Worm (Caenorhabditis elegans) whole organism, mixed stage, embryonic: ENCODE data around the gene sftb-2.

ENCODE experiments used
- blmp-1 ChIP-seq: fragments of 150-350 bp; optimal IDR thresholded peaks from 2 replicates; lab custom pipeline; 2014; ENCODE audit warnings: missing biosample characterization, missing genetic modification characterization
- ceh-43 ChIP-seq: fragments of 200-800 bp; sonication (Bioruptor generic); optimal IDR thresholded peaks from 2 replicates; lab custom pipeline; 2018; ENCODE audit warnings: mild to moderate bottlenecking, missing genetic modification characterization, moderate library complexity, missing compliant biosample characterization
- cnd-1 ChIP-seq: fragments of 200-800 bp; sonication (Bioruptor generic); optimal IDR thresholded peaks from 2 replicates; lab custom pipeline; 2018; ENCODE audit warnings: mild to moderate bottlenecking, missing genetic modification characterization, missing compliant biosample characterization
- elt-1 ChIP-seq: sonication (generic microtip); optimal IDR thresholded peaks from 2 replicates; lab custom pipeline; 2017; ENCODE audit warnings: missing genetic modification characterization, mild to moderate bottlenecking, missing compliant biosample characterization, antibody characterized with exemption, moderate library complexity, borderline replicate concordance; ENCODE audit not compliant: insufficient read depth
- elt-3 ChIP-seq: fragments of 150-350 bp; optimal IDR thresholded peaks from 2 replicates; lab custom pipeline; 2014; ENCODE audit warnings: missing biosample characterization, missing genetic modification characterization
- mep-1 ChIP-seq: fragments of 150-350 bp; optimal IDR thresholded peaks from 2 replicates; lab custom pipeline; 2017; ENCODE audit warnings: missing biosample characterization, missing genetic modification reagents, missing genetic modification characterization, inconsistent platforms
- nhr-2 ChIP-seq: fragments of 150-350 bp; optimal IDR thresholded peaks from 2 replicates; lab custom pipeline; 2014; ENCODE audit warnings: missing biosample characterization, missing genetic modification characterization
- nhr-28 ChIP-seq: fragments of 150-350 bp; optimal IDR thresholded peaks from 2 replicates; lab custom pipeline; 2014; ENCODE audit warnings: missing biosample characterization, missing genetic modification characterization
- sem-2 ChIP-seq: fragments of 200-800 bp; sonication (Bioruptor generic); optimal IDR thresholded peaks from 2 replicates; lab custom pipeline; 2018; ENCODE audit warnings: mild to moderate bottlenecking, missing genetic modification characterization, missing compliant biosample characterization
- tbx-8 ChIP-seq: fragments of 200-800 bp; sonication (Bioruptor generic); optimal IDR thresholded peaks from 2 replicates; lab custom pipeline; 2018; ENCODE audit warnings: mild to moderate bottlenecking, missing genetic modification characterization, moderate library complexity, missing compliant biosample characterization
- unc-62 ChIP-seq: fragments of 150-350 bp; optimal IDR thresholded peaks from 2 replicates; lab custom pipeline; 2014; ENCODE audit warnings: missing biosample characterization, missing genetic modification reagents, missing genetic modification characterization
- ztf-11 ChIP-seq: fragments of 150-350 bp; optimal IDR thresholded peaks from 2 replicates; lab custom pipeline; 2014; ENCODE audit warnings: missing biosample characterization, missing genetic modification characterization

- TF ChIP-seq cnd-1 (tag; lab: Kevin White, UChicago) (no peak), blmp-1 (no peak), ztf-11 (tag; lab: Kevin White, UChicago) (no peak), unc-62 (GFP tag; lab: Kevin White, UChicago) (no peak), elt-1 (tag; lab: Kevin White, UChicago) (no peak), elt-3 (no peak), sem-2 (GFP tag; lab: Kevin White, UChicago) (no peak), ceh-43 (GFP tag; lab: Kevin White, UChicago) (no peak), nhr-28 (tag; lab: Kevin White, UChicago) (no peak), nhr-2 (no peak), tbx-8 (no peak), mep-1 (tag; lab: Kevin White, UChicago) (no peak)
Measured at ce11 chrV:152156-152555, 24.1 kb downstream of the sftb-2 start.
